Fruit fly (Drosophila melanogaster) S2 (cell line): ENCODE results near the gene CG12253.

Experiments used
- CG8478 ChIP-seq: fragments of >200 bp; optimal IDR thresholded peaks from 2 replicates; lab custom pipeline; 2018
- CTCF ChIP-seq, 2 experiments: fragments of >200 bp; optimal IDR thresholded peaks; 2 replicates each; lab custom pipeline; 2018

DNA sequence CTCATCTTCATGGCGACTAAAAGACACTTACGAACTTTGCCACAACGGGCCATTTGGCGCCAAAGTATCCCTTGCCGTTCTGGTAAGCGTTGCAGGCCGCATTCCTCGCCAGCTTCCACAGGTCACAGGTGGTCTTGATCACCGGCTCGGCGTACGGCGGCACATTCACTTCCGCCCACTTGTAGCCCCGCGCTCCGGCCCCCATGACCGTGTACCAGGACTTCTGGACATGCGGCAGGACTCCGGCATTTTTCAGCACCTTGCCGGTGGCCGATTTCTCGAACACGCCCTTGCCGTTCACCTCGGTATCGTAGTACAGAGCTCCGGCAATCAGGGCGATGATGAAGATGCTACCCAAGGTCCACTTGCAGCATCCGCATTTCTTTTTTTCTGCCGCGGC lies 21.6 kb upstream of the CG12253 start:
- TF ChIP-seq CTCF (optimal IDR thresholded peaks at IDR 0.05; lab: Kevin White, UChicago) (no peak), CG8478 (lab: Kevin White, UChicago) (no peak)
